Fruit fly (Drosophila melanogaster) Kc167 (cell line): Measurements from ENCODE around the gene CG9289.

ENCODE experiments used
- Myc ChIP-seq: fragments of >200 bp; optimal IDR thresholded peaks from 2 replicates; lab custom pipeline; 2017; ENCODE audit warnings: missing external identifiers
- Sin3A ChIP-seq: fragments of >200 bp; optimal IDR thresholded peaks from 2 replicates; lab custom pipeline; 2018; ENCODE audit warnings: missing external identifiers
- h ChIP-seq: fragments of >200 bp; optimal IDR thresholded peaks from 3 replicates; lab custom pipeline; 2018; ENCODE audit warnings: missing external identifiers
- insv ChIP-seq: fragments of >200 bp; optimal IDR thresholded peaks from 3 replicates; lab custom pipeline; 2018; ENCODE audit warnings: missing external identifiers
- psq ChIP-seq: fragments of >200 bp; optimal IDR thresholded peaks from 2 replicates; lab custom pipeline; 2017; ENCODE audit warnings: missing external identifiers
- ttk ChIP-seq: sonication (Bioruptor generic); optimal IDR thresholded peaks from 2 replicates; lab custom pipeline; 2017; ENCODE audit warnings: missing external identifiers

Gene CG9289

dm6 chr2L:8704648-8705622, 20.8 kb upstream of the CG9289 start, which contains the start of gene CatB:
Gene CatB (plus strand): TSS chr2L:8705572.
- TF ChIP-seq ttk (lab: Kevin White, UChicago) (no peak), h (lab: Kevin White, UChicago) (no peak), insv (lab: Kevin White, UChicago) (no peak), Myc (lab: Kevin White, UChicago) (no peak), Sin3A (lab: Kevin White, UChicago) (no peak), psq (lab: Kevin White, UChicago) (no peak)

- TF ChIP-seq h (lab: Kevin White, UChicago) = no peak
- no peak for TF ChIP-seq Sin3A (lab: Kevin White, UChicago)
- TF ChIP-seq ttk (lab: Kevin White, UChicago) = no peak
These were observed 18.9 kb upstream of the CG9289 start for dm6 chr2L:8702907-8703626.

dm6 chr2L:8700870-8701616, 16.9 kb upstream of the CG9289 start:
- TF ChIP-seq psq (lab: Kevin White, UChicago) (no peak), ttk (lab: Kevin White, UChicago) (no peak), Sin3A (lab: Kevin White, UChicago) (no peak)

- TF ChIP-seq Sin3A (lab: Kevin White, UChicago) = no peak
- no peak for TF ChIP-seq h (lab: Kevin White, UChicago)
- no peak for TF ChIP-seq ttk (lab: Kevin White, UChicago)
- no peak for TF ChIP-seq psq (lab: Kevin White, UChicago)
- TF ChIP-seq Myc (lab: Kevin White, UChicago) = no peak
- no peak for TF ChIP-seq insv (lab: Kevin White, UChicago)
These were observed 15.7 kb upstream of the CG9289 start for dm6 chr2L:8699895-8700314.

dm6 chr2L:8697915-8698627, 13.9 kb upstream of the CG9289 start:
- TF ChIP-seq h (lab: Kevin White, UChicago) (no peak), Myc (lab: Kevin White, UChicago) (no peak), ttk (lab: Kevin White, UChicago) (no peak), insv (lab: Kevin White, UChicago) (no peak), psq (lab: Kevin White, UChicago) (no peak), Sin3A (lab: Kevin White, UChicago) (no peak)

dm6 chr2L:8694250-8694704, 10.1 kb upstream of the CG9289 start:
- TF ChIP-seq ttk (lab: Kevin White, UChicago) = no peak
- no peak for TF ChIP-seq Sin3A (lab: Kevin White, UChicago)
- no peak for TF ChIP-seq psq (lab: Kevin White, UChicago)
- no peak for TF ChIP-seq h (lab: Kevin White, UChicago)
- no peak for TF ChIP-seq Myc (lab: Kevin White, UChicago)
- TF ChIP-seq insv (lab: Kevin White, UChicago) = no peak

- no peak for TF ChIP-seq Myc (lab: Kevin White, UChicago)
- no peak for TF ChIP-seq psq (lab: Kevin White, UChicago)
- TF ChIP-seq ttk (lab: Kevin White, UChicago) = no peak
- TF ChIP-seq Sin3A (lab: Kevin White, UChicago) = no peak
- TF ChIP-seq h (lab: Kevin White, UChicago) = no peak
- TF ChIP-seq insv (lab: Kevin White, UChicago) = no peak
These were observed 8.4 kb upstream of the CG9289 start for dm6 chr2L:8692426-8693180.

- TF ChIP-seq Sin3A (lab: Kevin White, UChicago) (no peak), Myc (lab: Kevin White, UChicago) (no peak), h (lab: Kevin White, UChicago) (no peak), psq (lab: Kevin White, UChicago) (no peak), insv (lab: Kevin White, UChicago) (no peak), ttk (lab: Kevin White, UChicago) (no peak)
These were observed 7.3 kb upstream of the CG9289 start for dm6 chr2L:8691292-8691975.

dm6 chr2L:8690913-8691291, 6.7 kb upstream of the CG9289 start:
- TF ChIP-seq insv (lab: Kevin White, UChicago) (no peak), psq (lab: Kevin White, UChicago) (no peak), h (lab: Kevin White, UChicago) (no peak), Sin3A (lab: Kevin White, UChicago) (no peak), Myc (lab: Kevin White, UChicago) (no peak), ttk (lab: Kevin White, UChicago) (no peak)
